Fruit fly (Drosophila melanogaster): ENCODE data around the gene Meltrin.

Meltrin gene

DNA sequence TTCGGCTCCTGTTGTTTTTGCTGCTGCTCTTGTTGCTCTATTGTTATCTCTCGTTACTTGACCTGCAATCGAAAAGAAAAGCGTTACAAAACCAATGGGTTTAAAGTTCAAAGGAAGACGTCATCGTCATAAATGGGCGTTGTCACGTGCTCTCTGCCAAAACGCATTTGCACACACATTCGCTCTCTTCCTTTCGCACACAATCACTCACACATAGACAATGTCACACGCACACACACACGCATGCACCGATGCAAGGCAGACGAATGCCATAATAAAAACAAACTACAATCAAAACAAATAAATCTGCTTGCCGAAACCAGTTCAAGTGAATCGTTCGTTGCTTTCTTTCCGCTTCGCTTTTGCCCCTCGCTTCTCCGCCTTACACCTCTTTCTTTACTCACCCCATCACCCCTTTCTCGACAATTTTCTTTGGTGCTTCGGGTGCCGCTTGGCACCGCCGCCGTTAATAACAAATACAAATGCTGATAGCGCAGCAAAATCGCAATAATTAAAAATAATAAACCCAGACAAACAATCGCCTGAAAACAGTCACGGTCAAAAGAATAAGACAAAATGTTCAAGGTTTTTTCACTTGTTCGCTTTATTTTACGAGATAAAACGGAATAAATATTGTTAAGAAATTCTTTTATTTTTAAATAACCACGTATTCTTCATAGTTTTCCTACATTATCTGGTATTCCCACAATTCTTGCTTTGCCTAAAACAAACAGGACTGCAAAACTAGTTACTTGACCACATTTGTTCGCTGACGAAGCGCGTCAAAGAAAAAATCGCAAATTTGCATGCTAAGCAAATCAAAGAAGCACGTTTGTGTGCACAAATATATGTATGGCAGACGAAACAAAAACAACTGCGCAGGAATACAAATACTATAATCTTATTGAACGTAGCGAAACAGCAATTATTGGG, 47.5 kb downstream of the Meltrin start (continued):
- TF ChIP-seq crol (GFP tag; IDR thresholded peaks at IDR 0.05) (peak; percentile 87), luna (GFP tag; optimal IDR thresholded peaks at IDR 0.05) (no peak), gcm (GFP tag; optimal IDR thresholded peaks at IDR 0.05) (no peak), gce (GFP tag; IDR thresholded peaks at IDR 0.05) (no peak), Mad (GFP tag; optimal IDR thresholded peaks at IDR 0.05) (no peak), scrt (GFP tag; optimal IDR thresholded peaks at IDR 0.05) (no peak), CG9727 (GFP tag; optimal IDR thresholded peaks at IDR 0.05) (peak; percentile 58), CG12299 (tag; optimal IDR thresholded peaks at IDR 0.05) (no peak), CG18599 (GFP tag; optimal IDR thresholded peaks at IDR 0.05) (no peak), az2 (GFP tag; optimal IDR thresholded peaks at IDR 0.05) (no peak), CG1024 (GFP tag; IDR thresholded peaks at IDR 0.05) (no peak), HLH54F (GFP tag; optimal IDR thresholded peaks at IDR 0.05) (peak; percentile 17), NC2β (GFP tag; optimal IDR thresholded peaks at IDR 0.05) (no peak), vfl (GFP tag; optimal IDR thresholded peaks at IDR 0.05) (no peak), Gsc (GFP tag; IDR thresholded peaks at IDR 0.05) (no peak), H2.0 (GFP tag; IDR thresholded peaks at IDR 0.05) (no peak), ERR (GFP tag; optimal IDR thresholded peaks at IDR 0.05) (no peak), CG10321 (GFP tag; IDR thresholded peaks at IDR 0.05) (no peak), al (GFP tag; IDR thresholded peaks at IDR 0.05) (no peak), Spps (tag; optimal IDR thresholded peaks at IDR 0.05) (no peak), CG7839 (tag; optimal IDR thresholded peaks at IDR 0.05) (no peak), insv (GFP tag; optimal IDR thresholded peaks at IDR 0.05) (no peak), Bteb2 (GFP tag; optimal IDR thresholded peaks at IDR 0.05) (no peak), CG15073 (GFP tag; optimal IDR thresholded peaks at IDR 0.05) (no peak), Dfd (GFP tag; optimal IDR thresholded peaks at IDR 0.05) (no peak), lov (optimal IDR thresholded peaks at IDR 0.05) (no peak), lov (GFP tag; IDR thresholded peaks at IDR 0.05) (no peak), tap (tag; optimal IDR thresholded peaks at IDR 0.05) (no peak), sisA (GFP tag; IDR thresholded peaks at IDR 0.05) (no peak), gsb (GFP tag; IDR thresholded peaks at IDR 0.05) (no peak), CG4730 (GFP tag; IDR thresholded peaks at IDR 0.05) (no peak), Lpt (GFP tag; optimal IDR thresholded peaks at IDR 0.05) (no peak), CG31441 (GFP tag; IDR thresholded peaks at IDR 0.05) (no peak), CG4617 (GFP tag; optimal IDR thresholded peaks at IDR 0.05; ENCODE audit: borderline replicate concordance) (no peak), CG12071 (GFP tag; optimal IDR thresholded peaks at IDR 0.05) (no peak), sens (GFP tag) (peak; percentile 89), schlank (tag; optimal IDR thresholded peaks at IDR 0.05) (no peak), Elba2 (GFP tag; optimal IDR thresholded peaks at IDR 0.05) (no peak), z (GFP tag; IDR thresholded peaks at IDR 0.05) (no peak), CG6175 (GFP tag; IDR thresholded peaks at IDR 0.05) (no peak), CG11696 (GFP tag; IDR thresholded peaks at IDR 0.05) (peak; percentile 71; the same call in 1 of the 2 replicates), eyg (GFP tag; optimal IDR thresholded peaks at IDR 0.05) (no peak), Awh (GFP tag; IDR thresholded peaks at IDR 0.05) (no peak), dysf (GFP tag; IDR thresholded peaks at IDR 0.05) (no peak), Atf-2 (GFP tag; optimal IDR thresholded peaks at IDR 0.05) (no peak), vnd (GFP tag; IDR thresholded peaks at IDR 0.05; ENCODE audit: partially characterized antibody) (no peak), CG2199 (GFP tag; IDR thresholded peaks at IDR 0.05) (no peak), Hey (tag; optimal IDR thresholded peaks at IDR 0.05) (no peak), CG17802 (tag; optimal IDR thresholded peaks at IDR 0.05) (no peak), CG3065 (GFP tag; optimal IDR thresholded peaks at IDR 0.05) (no peak), dmrt99B (tag; optimal IDR thresholded peaks at IDR 0.05) (no peak), Dad (GFP tag; optimal IDR thresholded peaks at IDR 0.05) (no peak)

Data from whole organism, embryonic.